Worm (Caenorhabditis elegans): ENCODE results near the gene Y56A3A.31.

Y56A3A.31 gene

DNA sequence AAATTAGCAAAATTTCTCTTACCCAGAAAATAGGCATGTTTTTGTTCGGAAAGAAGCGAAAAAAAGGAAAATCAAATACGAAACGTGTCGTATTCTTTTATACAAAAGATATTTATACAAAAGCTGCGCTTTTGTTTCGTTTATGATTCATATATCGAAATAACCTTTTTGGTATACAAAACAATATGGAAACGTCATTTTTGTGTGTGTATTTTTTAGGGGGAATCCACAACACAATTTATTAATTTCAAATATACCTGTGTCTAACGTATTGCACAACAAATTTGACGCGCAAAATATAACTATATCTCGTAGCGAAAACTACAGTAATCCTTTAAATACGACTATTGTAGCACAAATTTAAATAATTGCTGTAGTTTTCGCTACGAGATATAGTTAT lies 56.4 kb downstream of the Y56A3A.31 start, which contains the start of gene Y79H2A.2:
TSS of gene Y79H2A.2 (minus strand) at position 101 of the 400 bp plus-strand sequence.
- TF ChIP-seq che-1 (tag; optimal IDR thresholded peaks at IDR 0.05): no peak
- TF ChIP-seq ceh-34 (tag; optimal IDR thresholded peaks at IDR 0.05): no peak
- TF ChIP-seq C38D4.7 (GFP tag; optimal IDR thresholded peaks at IDR 0.05): no peak
- TF ChIP-seq sox-2 (GFP tag; IDR thresholded peaks at IDR 0.05): no peak
- TF ChIP-seq ets-4 (tag; optimal IDR thresholded peaks at IDR 0.05): no peak

DNA sequence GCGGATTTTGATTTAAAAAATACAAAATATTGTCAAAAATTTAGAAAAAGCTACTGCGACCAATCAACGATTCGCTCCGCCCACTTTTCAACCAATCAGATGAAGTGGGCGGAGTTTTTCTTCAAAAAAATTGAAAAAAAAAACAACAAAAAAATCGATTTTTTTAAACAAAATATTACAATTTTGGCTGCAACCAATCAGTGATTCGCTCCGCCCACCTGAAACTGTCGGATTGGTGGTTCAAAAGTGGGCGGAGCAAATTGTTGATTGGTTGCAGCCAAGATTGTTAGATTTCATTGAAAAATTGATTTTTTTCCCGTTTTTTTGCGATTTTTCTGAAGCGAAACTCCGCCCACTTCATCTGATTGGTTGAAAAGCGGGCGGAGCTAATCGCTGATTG lies 59.0 kb downstream of the Y56A3A.31 start:
- TF ChIP-seq che-1 (tag; optimal IDR thresholded peaks at IDR 0.05): no peak
- TF ChIP-seq fax-1 (tag; optimal IDR thresholded peaks at IDR 0.05): no peak
- peak; percentile 54 for TF ChIP-seq nfya-1 (tag; optimal IDR thresholded peaks at IDR 0.05)
- no peak for TF ChIP-seq pat-9 (tag; optimal IDR thresholded peaks at IDR 0.05)
- TF ChIP-seq ceh-30 (tag; optimal IDR thresholded peaks at IDR 0.05): no peak
- no peak for TF ChIP-seq hlh-30 (tag; optimal IDR thresholded peaks at IDR 0.05; ENCODE audit: insufficient read depth)
- TF ChIP-seq ttx-3 (tag; optimal IDR thresholded peaks at IDR 0.05): no peak
- no peak for TF ChIP-seq pha-4 (tag; optimal IDR thresholded peaks at IDR 0.05)

DNA sequence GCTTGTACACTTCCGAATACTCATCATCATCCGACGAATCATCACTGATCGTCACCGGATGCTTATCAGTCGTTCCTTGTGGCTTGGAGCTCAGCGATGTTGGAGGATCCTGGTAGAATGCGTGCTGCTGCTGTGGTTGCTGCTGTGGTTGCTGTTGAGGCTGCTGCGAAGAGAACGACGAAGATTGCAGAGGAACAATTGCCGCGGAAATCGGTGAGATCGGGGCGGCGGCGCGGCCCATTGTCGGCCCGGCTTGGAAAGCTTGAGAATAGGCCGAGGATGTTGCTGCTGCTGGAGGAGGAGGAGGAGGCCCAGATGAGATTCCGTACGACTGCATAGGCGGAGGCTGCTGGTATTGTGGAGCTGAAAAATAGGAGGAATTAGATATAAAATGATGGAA lies 60.0 kb downstream of the Y56A3A.31 start:
- TF ChIP-seq ceh-2 (tag; optimal IDR thresholded peaks at IDR 0.05) (no peak), ztf-16 (tag; optimal IDR thresholded peaks at IDR 0.05) (no peak), sox-4 (tag; optimal IDR thresholded peaks at IDR 0.05) (no peak), che-1 (tag; optimal IDR thresholded peaks at IDR 0.05) (no peak), hlh-8 (tag; optimal IDR thresholded peaks at IDR 0.05) (no peak), sox-2 (GFP tag; IDR thresholded peaks at IDR 0.05) (no peak), C38D4.7 (GFP tag; optimal IDR thresholded peaks at IDR 0.05) (no peak)

- TF ChIP-seq ceh-24 (tag; optimal IDR thresholded peaks at IDR 0.05) (no peak), hlh-13 (GFP tag; optimal IDR thresholded peaks at IDR 0.05) (no peak), ttx-3 (tag; optimal IDR thresholded peaks at IDR 0.05) (no peak), zip-5 (tag; optimal IDR thresholded peaks at IDR 0.05) (no peak), nhr-232 (tag; optimal IDR thresholded peaks at IDR 0.05) (no peak), ceh-22 (tag; optimal IDR thresholded peaks at IDR 0.05) (no peak), pqm-1 (tag; optimal IDR thresholded peaks at IDR 0.05) (no peak), pros-1 (tag; optimal IDR thresholded peaks at IDR 0.05) (no peak)
Observed at ce11 chrIII:12037217-12037616, 62.9 kb downstream of the Y56A3A.31 start.

Data from whole organism, late embryonic.